Fruit fly (Drosophila melanogaster): Measurements from ENCODE around the gene croc.

The croc gene

dm6 chr3L:21509488-21510122 lies 33.3 kb upstream of the croc start (continued):
- TF ChIP-seq CG15479 (GFP tag; optimal IDR thresholded peaks at IDR 0.05), result no peak
- no peak for TF ChIP-seq wdn (GFP tag; IDR thresholded peaks at IDR 0.05)
- no peak for TF ChIP-seq CG18764 (GFP tag; optimal IDR thresholded peaks at IDR 0.05)
- 0 out of 2 replicates have a peak, but pooled peaks have one; percentile 25 for TF ChIP-seq CG14014 (GFP tag; IDR thresholded peaks at IDR 0.05)
- 0 out of 2 replicates have a peak, but pooled peaks have one; percentile 35 for TF ChIP-seq sim (GFP tag; IDR thresholded peaks at IDR 0.05)
- TF ChIP-seq CG3065 (GFP tag; optimal IDR thresholded peaks at IDR 0.05), result no peak
- no peak for TF ChIP-seq crc (GFP tag; optimal IDR thresholded peaks at IDR 0.05)
- TF ChIP-seq Atf3 (GFP tag; optimal IDR thresholded peaks at IDR 0.05), result peak; percentile 49
- TF ChIP-seq jigr1 (GFP tag; IDR thresholded peaks at IDR 0.05), result no peak
- TF ChIP-seq sr (GFP tag; IDR thresholded peaks at IDR 0.05), result no peak
- TF ChIP-seq Xrp1 (GFP tag; IDR thresholded peaks at IDR 0.05), result peak; percentile 57; the same call in 1 of the 2 replicates
- TF ChIP-seq CG7963 (GFP tag; IDR thresholded peaks at IDR 0.05; ENCODE audit: partially characterized antibody), result no peak
- 0 out of 4 replicates have a peak, but pooled peaks have one; percentile 18 for TF ChIP-seq Dll (GFP tag; IDR thresholded peaks at IDR 0.05; ENCODE audit: partially characterized antibody)
- peak; percentile 67 for TF ChIP-seq PHDP (tag; optimal IDR thresholded peaks at IDR 0.05)
- peak; percentile 39 for TF ChIP-seq her (GFP tag; optimal IDR thresholded peaks at IDR 0.05)
- TF ChIP-seq CG4730 (GFP tag; IDR thresholded peaks at IDR 0.05), result no peak
- no peak for TF ChIP-seq Bgb (GFP tag; IDR thresholded peaks at IDR 0.05; ENCODE audit: partially characterized antibody)
- TF ChIP-seq Camta (GFP tag; optimal IDR thresholded peaks at IDR 0.05), result peak; percentile 23
- peak; percentile 38 for TF ChIP-seq CG12219 (GFP tag; optimal IDR thresholded peaks at IDR 0.05)
- TF ChIP-seq tup (GFP tag; optimal IDR thresholded peaks at IDR 0.05), result no peak
- no peak for TF ChIP-seq crp (GFP tag; optimal IDR thresholded peaks at IDR 0.05)
- TF ChIP-seq Mes4 (GFP tag; optimal IDR thresholded peaks at IDR 0.05), result no peak
- TF ChIP-seq CG9797 (GFP tag; optimal IDR thresholded peaks at IDR 0.05), result no peak
- TF ChIP-seq zf30C (GFP tag; optimal IDR thresholded peaks at IDR 0.05), result peak; percentile 82
- no peak for TF ChIP-seq tna (GFP tag; IDR thresholded peaks at IDR 0.05; ENCODE audit: partially characterized antibody)
- no peak for TF ChIP-seq gcm (GFP tag; optimal IDR thresholded peaks at IDR 0.05)
- no peak for TF ChIP-seq fd64A (GFP tag; optimal IDR thresholded peaks at IDR 0.05)
- TF ChIP-seq CG10979 (tag; optimal IDR thresholded peaks at IDR 0.05), result peak; percentile 41
- TF ChIP-seq toy (GFP tag; IDR thresholded peaks at IDR 0.05), result no peak
- TF ChIP-seq CG17912 (GFP tag; optimal IDR thresholded peaks at IDR 0.05), result no peak
- no peak for TF ChIP-seq Taf1 (GFP tag; IDR thresholded peaks at IDR 0.05)
- peak; percentile 29 for TF ChIP-seq dpn (GFP tag; optimal IDR thresholded peaks at IDR 0.05)
- peak; percentile 23 for TF ChIP-seq nom (GFP tag; optimal IDR thresholded peaks at IDR 0.05)
- TF ChIP-seq Oaz (GFP tag; IDR thresholded peaks at IDR 0.05), result no peak
- TF ChIP-seq cg (GFP tag; optimal IDR thresholded peaks at IDR 0.05), result no peak
- TF ChIP-seq Ssrp (tag; optimal IDR thresholded peaks at IDR 0.05), result no peak
- TF ChIP-seq Rfx (GFP tag; IDR thresholded peaks at IDR 0.05), result peak; percentile 66
- peak; percentile 39 for TF ChIP-seq gro (GFP tag; optimal IDR thresholded peaks at IDR 0.05)
- TF ChIP-seq CG17361 (GFP tag; IDR thresholded peaks at IDR 0.05), result peak; percentile 61; the same call in 2 of the 3 replicates
- TF ChIP-seq CG3995 (GFP tag; optimal IDR thresholded peaks at IDR 0.05), result no peak
- TF ChIP-seq jing (GFP tag; optimal IDR thresholded peaks at IDR 0.05), result no peak
- TF ChIP-seq tx (GFP tag; optimal IDR thresholded peaks at IDR 0.05), result no peak
- peak; percentile 19 for TF ChIP-seq Asciz (GFP tag; optimal IDR thresholded peaks at IDR 0.05)
- TF ChIP-seq Meics (GFP tag; optimal IDR thresholded peaks at IDR 0.05), result peak; percentile 47
- TF ChIP-seq crol (GFP tag; IDR thresholded peaks at IDR 0.05), result no peak
- TF ChIP-seq ham (GFP tag; IDR thresholded peaks at IDR 0.05), result no peak
- no peak for TF ChIP-seq CG1024 (GFP tag; IDR thresholded peaks at IDR 0.05)
- TF ChIP-seq vvl (GFP tag; IDR thresholded peaks at IDR 0.05), result peak; percentile 61
- no peak for TF ChIP-seq Nf-YC (tag; optimal IDR thresholded peaks at IDR 0.05)
- TF ChIP-seq chm (GFP tag; IDR thresholded peaks at IDR 0.05), result no peak
